Worm (Caenorhabditis elegans) whole organism, late embryonic: ENCODE results near the gene sdhb-1.

Source experiments
- C38D4.7 ChIP-seq: fragments of 200-800 bp; sonication (Bioruptor generic); optimal IDR thresholded peaks from 2 replicates; lab custom pipeline; 2018; ENCODE audit warnings: mild to moderate bottlenecking, missing genetic modification characterization, moderate library complexity, missing compliant biosample characterization
- fkh-10 ChIP-seq: fragments of 150-350 bp; optimal IDR thresholded peaks from 2 replicates; lab custom pipeline; 2014; ENCODE audit warnings: missing biosample characterization, missing genetic modification reagents, missing genetic modification characterization
- hlh-15 ChIP-seq: sonication (generic microtip); optimal IDR thresholded peaks from 2 replicates; lab custom pipeline; 2016; ENCODE audit warnings: missing genetic modification characterization, missing compliant biosample characterization
- nhr-232 ChIP-seq: sonication (generic microtip); optimal IDR thresholded peaks from 2 replicates; lab custom pipeline; 2016; ENCODE audit warnings: missing genetic modification characterization, missing compliant biosample characterization

DNA sequence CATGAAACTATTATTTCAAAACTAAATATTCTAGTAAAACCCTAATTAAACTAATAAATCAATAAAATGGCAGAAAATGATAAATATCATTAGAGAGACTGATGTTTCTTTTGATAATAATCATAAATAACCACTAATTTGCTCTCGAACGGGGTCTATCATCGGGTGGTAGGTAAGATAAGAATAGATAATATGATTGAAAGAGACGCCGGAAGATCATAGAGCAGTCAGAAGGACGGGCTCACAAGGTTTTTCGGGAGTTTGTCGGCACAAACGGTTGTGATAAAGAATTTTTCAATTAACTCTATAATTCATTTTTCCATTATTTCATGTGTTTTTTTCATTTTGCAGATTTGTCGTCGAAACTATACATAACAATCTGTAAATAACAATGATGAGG lies 51.5 kb downstream of the sdhb-1 start:
- no peak for TF ChIP-seq fkh-10 (GFP tag; lab: Kevin White, UChicago)
- TF ChIP-seq hlh-15: no peak
- TF ChIP-seq C38D4.7: no peak
- TF ChIP-seq nhr-232: no peak
